Fruit fly (Drosophila melanogaster) whole organism, embryonic: Measurements from ENCODE around the gene CG1764.

Source experiments
- Antp ChIP-seq: fragments of 200-800 bp; sonication (Bioruptor generic); optimal IDR thresholded peaks from 3 replicates; lab custom pipeline; 2016; ENCODE audit warnings: missing biosample characterization, missing genetic modification characterization
- Asciz ChIP-seq: fragments of 200-800 bp; sonication (Bioruptor generic); optimal IDR thresholded peaks from 2 replicates; lab custom pipeline; 2017; ENCODE audit warnings: missing biosample characterization, mild to moderate bottlenecking, missing genetic modification characterization, missing genetic modification reagents
- CG10147 ChIP-seq: fragments of 200-800 bp; sonication (Bioruptor generic); optimal IDR thresholded peaks from 2 replicates; lab custom pipeline; 2019; ENCODE audit warnings: missing biosample characterization, mild to moderate bottlenecking, missing genetic modification characterization, moderate library complexity
- CG10274 ChIP-seq: fragments of 200-800 bp; sonication (Bioruptor generic); optimal IDR thresholded peaks from 3 replicates; lab custom pipeline; 2017; ENCODE audit warnings: missing biosample characterization, mild to moderate bottlenecking, missing genetic modification characterization
- CG10654 ChIP-seq: fragments of 200-800 bp; sonication (Bioruptor generic); optimal IDR thresholded peaks from 2 replicates; lab custom pipeline; 2016; ENCODE audit warnings: missing biosample characterization, missing genetic modification characterization
- CG12155 ChIP-seq: fragments of 200-800 bp; sonication (Bioruptor generic); optimal IDR thresholded peaks from 3 replicates; lab custom pipeline; 2016; ENCODE audit warnings: missing biosample characterization, missing genetic modification characterization
- CG12391 ChIP-seq: fragments of 200-800 bp; sonication (Bioruptor generic); optimal IDR thresholded peaks from 3 replicates; lab custom pipeline; 2018; ENCODE audit warnings: missing biosample characterization, mild to moderate bottlenecking, missing genetic modification characterization, moderate library complexity
- CG12942 ChIP-seq: fragments of 200-800 bp; sonication (Bioruptor generic); optimal IDR thresholded peaks from 3 replicates; lab custom pipeline; 2016; ENCODE audit warnings: missing biosample characterization, missing genetic modification characterization
- CG13894 ChIP-seq: fragments of 200-800 bp; sonication (Bioruptor generic); optimal IDR thresholded peaks from 3 replicates; lab custom pipeline; 2018; ENCODE audit warnings: missing biosample characterization, mild to moderate bottlenecking, missing genetic modification characterization, moderate library complexity
- CG15011 ChIP-seq: fragments of 200-800 bp; sonication (Bioruptor generic); optimal IDR thresholded peaks from 3 replicates; lab custom pipeline; 2018; ENCODE audit warnings: missing biosample characterization, mild to moderate bottlenecking, missing genetic modification characterization
- CG17568 ChIP-seq: fragments of 200-800 bp; sonication (Bioruptor generic); optimal IDR thresholded peaks from 2 replicates; lab custom pipeline; 2018; ENCODE audit warnings: missing biosample characterization, mild to moderate bottlenecking, missing genetic modification characterization, moderate library complexity
- CG34376 ChIP-seq: fragments of 200-800 bp; sonication (Bioruptor generic); optimal IDR thresholded peaks from 2 replicates; lab custom pipeline; 2018; ENCODE audit warnings: missing biosample characterization, mild to moderate bottlenecking, missing genetic modification characterization
- CG42726 ChIP-seq: fragments of 200-800 bp; sonication (Bioruptor generic); IDR thresholded peaks from 2 replicates; pipeline ENCODE4 v1.3.6; 2022; ENCODE audit warnings: missing biosample characterization, missing genetic modification characterization; ENCODE audit not compliant: partially characterized antibody
- CG4424 ChIP-seq: fragments of 200-800 bp; sonication (Bioruptor generic); optimal IDR thresholded peaks from 3 replicates; lab custom pipeline; 2016; ENCODE audit warnings: missing biosample characterization, missing genetic modification characterization
- CG7745 ChIP-seq: fragments of 200-800 bp; sonication (Bioruptor generic); optimal IDR thresholded peaks from 2 replicates; lab custom pipeline; 2018; ENCODE audit warnings: missing biosample characterization, mild to moderate bottlenecking, missing genetic modification characterization, moderate library complexity
- CG8765 ChIP-seq: fragments of 200-800 bp; sonication (Bioruptor generic); IDR thresholded peaks from 2 replicates; pipeline ENCODE4 v1.3.6; 2022; ENCODE audit warnings: missing biosample characterization, missing genetic modification characterization
- Dbx ChIP-seq: fragments of 200-800 bp; sonication (Bioruptor generic); IDR thresholded peaks from 3 replicates; pipeline ENCODE4 v1.3.6; 2022; ENCODE audit warnings: missing biosample characterization, missing genetic modification characterization
- GATAe ChIP-seq: fragments of 200-800 bp; sonication (Bioruptor generic); conservative IDR thresholded peaks from 2 replicates; pipeline ENCODE4 v1.3.6; 2022; ENCODE audit warnings: missing biosample characterization, missing genetic modification characterization
- H15 ChIP-seq: fragments of 200-800 bp; sonication (Bioruptor generic); IDR thresholded peaks from 3 replicates; pipeline ENCODE4 v1.3.6; 2022; ENCODE audit warnings: missing biosample characterization, missing genetic modification characterization
- HLH4C ChIP-seq: fragments of 200-800 bp; sonication (Bioruptor generic); IDR thresholded peaks from 3 replicates; pipeline ENCODE4 v1.3.6; 2022; ENCODE audit warnings: missing biosample characterization, missing genetic modification characterization; ENCODE audit not compliant: partially characterized antibody
- Hmr ChIP-seq: fragments of 200-800 bp; sonication (Bioruptor generic); optimal IDR thresholded peaks from 3 replicates; lab custom pipeline; 2017; ENCODE audit warnings: mild to moderate bottlenecking, missing biosample characterization, missing genetic modification reagents, missing genetic modification characterization
- Jarid2 ChIP-seq: fragments of 200-800 bp; sonication (Bioruptor generic); optimal IDR thresholded peaks from 3 replicates; lab custom pipeline; 2017; ENCODE audit warnings: mild to moderate bottlenecking, missing biosample characterization, missing genetic modification reagents, missing genetic modification characterization
- Mrtf ChIP-seq: fragments of 200-800 bp; sonication (Bioruptor generic); IDR thresholded peaks from 3 replicates; pipeline ENCODE4 v1.3.6; 2022; ENCODE audit warnings: missing biosample characterization, missing genetic modification characterization
- Pdp1 ChIP-seq, 2 experiments: fragments of 200-800 bp; sonication (Bioruptor generic); optimal IDR thresholded peaks; 3 replicates each; lab custom pipeline; 2016; ENCODE audit warnings: missing biosample characterization in 2 of 2, missing genetic modification characterization in 2 of 2, mild to moderate bottlenecking in 1 of 2, moderate library complexity in 1 of 2
- Vsx1 ChIP-seq: fragments of 200-800 bp; sonication (Bioruptor generic); optimal IDR thresholded peaks from 2 replicates; lab custom pipeline; 2017; ENCODE audit warnings: missing biosample characterization, mild to moderate bottlenecking, missing genetic modification characterization, missing genetic modification reagents
- chif ChIP-seq, 2 experiments: fragments of 200-800 bp; sonication (Bioruptor generic); optimal IDR thresholded peaks; 3 replicates each; lab custom pipeline; 2016; ENCODE audit warnings: missing biosample characterization in 2 of 2, missing genetic modification characterization in 2 of 2
- chm ChIP-seq: fragments of 200-800 bp; sonication (Bioruptor generic); IDR thresholded peaks from 2 replicates; pipeline ENCODE4 v1.3.6; 2022; ENCODE audit warnings: missing biosample characterization, missing genetic modification characterization
- dmrt99B ChIP-seq: fragments of 200-800 bp; sonication (Bioruptor generic); optimal IDR thresholded peaks from 2 replicates; lab custom pipeline; 2018; ENCODE audit warnings: missing biosample characterization, mild to moderate bottlenecking, missing genetic modification characterization, moderate library complexity
- kni ChIP-seq: fragments of 200-800 bp; sonication (Bioruptor generic); optimal IDR thresholded peaks from 3 replicates; lab custom pipeline; 2017; ENCODE audit warnings: mild to moderate bottlenecking, missing biosample characterization, missing genetic modification reagents, missing genetic modification characterization
- knrl ChIP-seq: fragments of 200-800 bp; sonication (Bioruptor generic); IDR thresholded peaks from 3 replicates; pipeline ENCODE4 v1.3.6; 2022; ENCODE audit warnings: missing biosample characterization, missing genetic modification characterization; ENCODE audit not compliant: partially characterized antibody
- lbe ChIP-seq: fragments of 200-800 bp; sonication (Bioruptor generic); optimal IDR thresholded peaks from 2 replicates; lab custom pipeline; 2016; ENCODE audit warnings: missing biosample characterization, mild to moderate bottlenecking, missing genetic modification characterization
- lilli ChIP-seq: fragments of 200-800 bp; sonication (Bioruptor generic); optimal IDR thresholded peaks from 3 replicates; lab custom pipeline; 2016; ENCODE audit warnings: missing biosample characterization, missing genetic modification characterization
- lov ChIP-seq, 2 experiments: fragments of 200-800 bp in 1 of 2; fragments of >200 bp in 1 of 2; sonication (Bioruptor generic) in 1 of 2; IDR thresholded peaks in 1 of 2; optimal IDR thresholded peaks in 1 of 2; 2 replicates in 1 of 2; 3 replicates in 1 of 2; pipeline versions ENCODE4 v1.3.6 to Lab custom; 2017 to 2022; ENCODE audit warnings: missing biosample characterization in 1 of 2, missing genetic modification characterization in 1 of 2
- odd ChIP-seq: fragments of 200-800 bp; sonication (Bioruptor generic); optimal IDR thresholded peaks from 2 replicates; lab custom pipeline; 2017; ENCODE audit warnings: missing biosample characterization, mild to moderate bottlenecking, missing genetic modification characterization
- onecut ChIP-seq: fragments of 200-800 bp; sonication (Bioruptor generic); IDR thresholded peaks from 2 replicates; pipeline ENCODE4 v1.3.6; 2022; ENCODE audit warnings: missing biosample characterization, missing genetic modification characterization
- peb ChIP-seq: fragments of 200-800 bp; sonication (Bioruptor generic); IDR thresholded peaks from 2 replicates; pipeline ENCODE4 v1.3.6; 2022; ENCODE audit warnings: missing biosample characterization, missing genetic modification characterization
- pros ChIP-seq: fragments of 200-800 bp; sonication (Bioruptor generic); optimal IDR thresholded peaks from 3 replicates; lab custom pipeline; 2019; ENCODE audit warnings: missing biosample characterization, mild to moderate bottlenecking, missing genetic modification characterization, moderate library complexity
- repo ChIP-seq: fragments of 200-800 bp; sonication (Bioruptor generic); optimal IDR thresholded peaks from 2 replicates; lab custom pipeline; 2016; ENCODE audit warnings: missing biosample characterization, missing genetic modification characterization
- sc ChIP-seq, 3 experiments: fragments of >200 bp in 2 of 3; fragments of 200-800 bp in 1 of 3; sonication (Bioruptor generic) in 1 of 3; optimal IDR thresholded peaks; 2 replicates in 2 of 3; 3 replicates in 1 of 3; lab custom pipeline; 2017; ENCODE audit warnings: mild to moderate bottlenecking in 1 of 3, missing biosample characterization in 1 of 3, missing genetic modification characterization in 1 of 3, missing genetic modification reagents in 1 of 3
- schlank ChIP-seq: fragments of 200-800 bp; sonication (Bioruptor generic); optimal IDR thresholded peaks from 2 replicates; lab custom pipeline; 2018; ENCODE audit warnings: missing biosample characterization, mild to moderate bottlenecking, missing genetic modification characterization
- slp2 ChIP-seq: fragments of 200-800 bp; sonication (Bioruptor generic); optimal IDR thresholded peaks from 2 replicates; lab custom pipeline; 2016; ENCODE audit warnings: missing biosample characterization, missing genetic modification characterization
- ssp ChIP-seq: fragments of 200-800 bp; sonication (Bioruptor generic); IDR thresholded peaks from 2 replicates; pipeline ENCODE4 v1.3.6; 2022; ENCODE audit warnings: missing biosample characterization, missing genetic modification characterization
- tin ChIP-seq: fragments of 200-800 bp; sonication (Bioruptor generic); optimal IDR thresholded peaks from 3 replicates; lab custom pipeline; 2016; ENCODE audit warnings: missing biosample characterization, missing genetic modification characterization
- trh ChIP-seq: fragments of 200-800 bp; sonication (Bioruptor generic); optimal IDR thresholded peaks from 2 replicates; lab custom pipeline; 2016; ENCODE audit warnings: missing biosample characterization, missing genetic modification characterization
- tup ChIP-seq: fragments of 200-800 bp; sonication (Bioruptor generic); optimal IDR thresholded peaks from 2 replicates; lab custom pipeline; 2016; ENCODE audit warnings: missing biosample characterization, mild to moderate bottlenecking, missing genetic modification characterization, moderate library complexity
- tx ChIP-seq: fragments of 200-800 bp; sonication (Bioruptor generic); optimal IDR thresholded peaks from 2 replicates; lab custom pipeline; 2016; ENCODE audit warnings: missing biosample characterization, missing genetic modification characterization
- vnd ChIP-seq: fragments of 200-800 bp; sonication (Bioruptor generic); IDR thresholded peaks from 3 replicates; pipeline ENCODE4 v1.3.6; 2022; ENCODE audit warnings: missing biosample characterization, missing genetic modification characterization; ENCODE audit not compliant: partially characterized antibody

CG1764 gene

dm6 chrX:13296405-13297183 is 5.6 kb downstream of the CG1764 start, which contains the start of gene CG1622 (continued):
- TF ChIP-seq sc (optimal IDR thresholded peaks at IDR 0.05; lab: Kevin White, UChicago) (no peak), sc (GFP tag; optimal IDR thresholded peaks at IDR 0.05; lab: Kevin White, UChicago) (no peak), H15 (GFP tag; lab: Robert Waterston, UW) (no peak), kni (GFP tag; lab: Kevin White, UChicago) (no peak), Vsx1 (no peak), lov (optimal IDR thresholded peaks at IDR 0.05; lab: Kevin White, UChicago) (no peak), lov (GFP tag; IDR thresholded peaks at IDR 0.05; lab: Robert Waterston, UW) (0 out of 3 replicates have a peak, but pooled peaks have one; percentile 9), CG13894 (tag; lab: Kevin White, UChicago) (no peak), CG42726 (GFP tag; lab: Robert Waterston, UW) (no peak), tx (GFP tag; lab: Kevin White, UChicago) (no peak), repo (GFP tag; lab: Kevin White, UChicago) (no peak), Jarid2 (GFP tag; lab: Kevin White, UChicago) (no peak), tin (GFP tag; lab: Kevin White, UChicago) (no peak), CG34376 (GFP tag; lab: Kevin White, UChicago) (no peak), Asciz (GFP tag; lab: Kevin White, UChicago) (no peak), Pdp1 (GFP tag; optimal IDR thresholded peaks at IDR 0.05; lab: Kevin White, UChicago) (no peak), Antp (GFP tag; lab: Kevin White, UChicago) (no peak), CG4424 (GFP tag; lab: Kevin White, UChicago) (peak; percentile 9), tup (no peak), odd (GFP tag; lab: Kevin White, UChicago) (no peak), Mrtf (GFP tag; lab: Robert Waterston, UW) (no peak), onecut (GFP tag; lab: Robert Waterston, UW) (no peak), HLH4C (GFP tag; lab: Robert Waterston, UW) (0 out of 3 replicates have a peak, but pooled peaks have one; percentile 13), lbe (no peak), CG7745 (no peak), CG12942 (GFP tag; lab: Kevin White, UChicago) (no peak), slp2 (GFP tag; lab: Kevin White, UChicago) (no peak), pros (GFP tag; lab: Kevin White, UChicago) (no peak), chif (GFP tag; optimal IDR thresholded peaks at IDR 0.05; lab: Kevin White, UChicago) (no peak), lilli (peak; percentile 21), trh (GFP tag; lab: Kevin White, UChicago) (no peak), CG10654 (GFP tag; lab: Kevin White, UChicago) (no peak), Hmr (no peak), GATAe (no peak), vnd (GFP tag; lab: Robert Waterston, UW) (no peak), CG10274 (GFP tag; lab: Kevin White, UChicago) (no peak), CG8765 (no peak), CG12155 (GFP tag; lab: Kevin White, UChicago) (peak; percentile 10), Dbx (GFP tag; lab: Robert Waterston, UW) (peak; percentile 67; the same call in 2 of the 3 replicates), CG12391 (tag; lab: Kevin White, UChicago) (peak; percentile 72), CG17568 (GFP tag; lab: Kevin White, UChicago) (no peak), ssp (GFP tag; lab: Robert Waterston, UW) (no peak), CG10147 (GFP tag; lab: Kevin White, UChicago) (no peak), dmrt99B (tag; lab: Kevin White, UChicago) (no peak), schlank (tag; lab: Kevin White, UChicago) (no peak), knrl (GFP tag; lab: Robert Waterston, UW) (0 out of 3 replicates have a peak, but pooled peaks have one; percentile 7), peb (GFP tag; lab: Robert Waterston, UW) (no peak), CG15011 (no peak), chm (GFP tag; lab: Robert Waterston, UW) (no peak)
